Fruit fly (Drosophila melanogaster) Kc167 (cell line): Measurements from ENCODE around the gene CG1943.

ENCODE experiments used
- Myc ChIP-seq: fragments of >200 bp; optimal IDR thresholded peaks from 2 replicates; lab custom pipeline; 2017; ENCODE audit warnings: missing external identifiers
- Sin3A ChIP-seq: fragments of >200 bp; optimal IDR thresholded peaks from 2 replicates; lab custom pipeline; 2018; ENCODE audit warnings: missing external identifiers
- h ChIP-seq: fragments of >200 bp; optimal IDR thresholded peaks from 3 replicates; lab custom pipeline; 2018; ENCODE audit warnings: missing external identifiers
- insv ChIP-seq: fragments of >200 bp; optimal IDR thresholded peaks from 3 replicates; lab custom pipeline; 2018; ENCODE audit warnings: missing external identifiers
- psq ChIP-seq: fragments of >200 bp; optimal IDR thresholded peaks from 2 replicates; lab custom pipeline; 2017; ENCODE audit warnings: missing external identifiers
- ttk ChIP-seq: sonication (Bioruptor generic); optimal IDR thresholded peaks from 2 replicates; lab custom pipeline; 2017; ENCODE audit warnings: missing external identifiers

The CG1943 gene

DNA sequence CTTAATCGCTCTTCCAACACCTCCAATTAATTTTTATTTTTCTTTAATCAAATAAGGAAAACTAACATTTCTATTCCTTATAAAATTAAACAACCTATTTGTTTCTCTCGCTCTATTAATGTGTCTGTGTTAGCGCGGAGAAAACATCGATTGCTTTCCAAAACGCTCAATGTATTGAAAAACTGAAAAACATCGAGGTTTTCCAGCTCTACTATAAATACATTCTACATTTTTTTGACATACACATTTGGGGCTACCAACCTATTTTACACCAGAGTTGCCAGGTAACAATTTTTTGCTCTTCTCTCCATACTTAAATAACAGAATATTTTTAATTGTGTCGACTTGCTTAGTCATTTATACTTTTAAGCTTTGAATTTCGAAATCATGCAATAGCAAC lies 17.2 kb downstream of the CG1943 start:
- TF ChIP-seq insv (lab: Kevin White, UChicago) (no peak), Myc (lab: Kevin White, UChicago) (no peak), psq (lab: Kevin White, UChicago) (no peak), h (lab: Kevin White, UChicago) (no peak), ttk (lab: Kevin White, UChicago) (no peak)

DNA sequence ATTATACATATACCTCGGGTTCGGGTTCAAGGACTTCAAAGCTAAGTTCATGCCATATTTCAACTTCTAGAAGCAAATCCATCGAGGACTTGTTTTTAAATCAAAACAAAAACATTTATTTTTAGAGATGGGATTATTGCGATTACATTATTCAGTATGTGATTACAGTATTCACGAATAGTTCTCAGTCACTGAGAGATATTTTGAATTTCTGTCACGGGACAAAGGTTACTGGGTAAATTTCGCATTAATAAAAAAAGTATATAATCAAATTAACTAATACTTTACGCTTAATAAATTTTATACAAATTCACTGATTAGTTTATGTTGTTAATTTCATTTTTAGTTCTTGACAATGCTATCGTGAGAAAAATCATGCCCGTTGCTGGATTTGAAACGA lies 18.9 kb downstream of the CG1943 start:
- TF ChIP-seq insv (lab: Kevin White, UChicago) = no peak
- no peak for TF ChIP-seq psq (lab: Kevin White, UChicago)
- TF ChIP-seq Sin3A = no peak
- TF ChIP-seq h (lab: Kevin White, UChicago) = no peak
- no peak for TF ChIP-seq Myc (lab: Kevin White, UChicago)
- TF ChIP-seq ttk (lab: Kevin White, UChicago) = no peak

DNA sequence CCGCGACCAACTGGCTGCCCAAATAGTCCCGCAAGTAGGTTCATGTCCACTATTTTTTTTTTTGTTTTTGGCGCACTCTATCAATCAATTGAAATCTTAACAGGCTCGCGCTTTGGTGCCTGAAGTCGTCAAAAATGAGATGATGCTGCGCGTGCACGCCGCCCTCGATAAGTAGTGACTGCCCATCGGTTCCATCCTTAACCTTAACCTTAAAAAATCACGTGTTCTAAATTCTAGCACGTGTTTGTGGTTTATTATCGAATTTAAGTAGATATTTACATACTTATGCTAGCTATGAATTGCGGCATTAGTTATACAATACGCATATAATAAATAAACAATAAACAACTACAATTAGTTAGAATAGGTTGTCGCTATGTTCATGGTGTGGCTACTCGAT lies 19.7 kb downstream of the CG1943 start:
- TF ChIP-seq h (lab: Kevin White, UChicago) (no peak), ttk (lab: Kevin White, UChicago) (no peak), insv (lab: Kevin White, UChicago) (no peak), Sin3A (no peak), Myc (lab: Kevin White, UChicago) (no peak), psq (lab: Kevin White, UChicago) (no peak)

DNA sequence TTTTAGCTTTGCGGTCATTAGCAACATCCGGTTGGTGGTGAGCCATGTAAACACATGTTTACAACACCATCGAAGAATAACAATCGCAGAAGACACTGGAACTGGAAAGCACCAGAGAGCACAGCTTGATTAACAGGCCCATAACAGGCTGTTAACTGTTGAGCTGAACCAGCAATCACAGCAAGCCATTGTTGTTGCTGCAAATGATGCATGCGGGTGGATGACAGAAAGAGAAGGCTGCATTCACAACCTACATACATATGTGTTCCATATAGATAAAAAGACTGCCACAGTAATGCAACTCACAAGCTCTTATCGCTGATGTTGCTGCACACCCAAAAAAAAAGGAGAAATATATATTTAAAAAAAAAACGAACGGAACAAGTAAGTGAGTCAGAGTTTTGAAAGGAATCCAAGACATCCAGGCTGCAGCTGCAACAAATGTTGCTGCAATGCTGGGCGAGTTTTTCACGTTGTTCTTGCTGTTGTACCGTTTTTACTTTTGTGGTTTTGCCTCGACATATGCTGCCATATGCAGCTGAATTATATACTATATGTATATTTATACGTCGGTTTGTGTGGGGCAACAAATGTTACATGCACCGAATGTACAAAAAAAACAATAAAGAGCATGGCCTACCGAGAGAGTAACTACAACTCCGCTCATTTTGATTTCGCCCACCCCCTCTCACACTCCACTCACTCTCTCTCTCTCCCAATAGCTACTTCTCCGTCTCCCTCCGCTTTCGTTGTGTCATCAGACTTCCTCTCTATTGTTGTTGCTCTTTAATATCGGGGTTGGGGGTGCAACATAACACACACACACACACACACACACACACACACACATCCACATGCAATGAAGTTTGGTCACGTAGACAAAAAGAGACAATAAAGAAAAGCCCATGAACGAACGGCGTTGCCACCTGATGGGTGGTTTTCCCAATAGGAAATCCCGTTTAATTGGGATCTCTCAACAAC lies 28.5 kb downstream of the CG1943 start:
- TF ChIP-seq insv (lab: Kevin White, UChicago) (no peak), Myc (lab: Kevin White, UChicago) (no peak), Sin3A (no peak), ttk (lab: Kevin White, UChicago) (no peak), h (lab: Kevin White, UChicago) (no peak), psq (lab: Kevin White, UChicago) (no peak)

DNA sequence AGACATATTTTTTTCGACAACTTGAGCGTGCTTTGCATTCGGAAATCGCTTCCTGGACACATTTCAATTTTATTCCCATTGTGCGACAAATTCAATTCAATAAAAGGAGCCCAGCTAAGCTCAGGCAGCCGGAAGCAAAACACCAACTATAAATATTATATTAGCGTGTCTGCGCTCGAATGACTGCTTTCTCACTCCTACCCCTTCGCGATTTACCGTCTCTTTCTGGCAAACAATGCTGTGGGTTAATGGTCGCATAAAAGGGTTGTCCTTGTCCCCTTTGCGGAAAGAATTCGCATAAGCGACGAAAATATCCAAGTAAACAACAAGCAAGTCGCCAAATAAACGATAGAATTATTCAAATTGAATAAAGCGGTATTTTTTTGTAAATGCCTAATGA lies 29.6 kb downstream of the CG1943 start:
- TF ChIP-seq h (lab: Kevin White, UChicago) (no peak), ttk (lab: Kevin White, UChicago) (no peak), insv (lab: Kevin White, UChicago) (no peak), Myc (lab: Kevin White, UChicago) (no peak), psq (lab: Kevin White, UChicago) (no peak), Sin3A (no peak)

DNA sequence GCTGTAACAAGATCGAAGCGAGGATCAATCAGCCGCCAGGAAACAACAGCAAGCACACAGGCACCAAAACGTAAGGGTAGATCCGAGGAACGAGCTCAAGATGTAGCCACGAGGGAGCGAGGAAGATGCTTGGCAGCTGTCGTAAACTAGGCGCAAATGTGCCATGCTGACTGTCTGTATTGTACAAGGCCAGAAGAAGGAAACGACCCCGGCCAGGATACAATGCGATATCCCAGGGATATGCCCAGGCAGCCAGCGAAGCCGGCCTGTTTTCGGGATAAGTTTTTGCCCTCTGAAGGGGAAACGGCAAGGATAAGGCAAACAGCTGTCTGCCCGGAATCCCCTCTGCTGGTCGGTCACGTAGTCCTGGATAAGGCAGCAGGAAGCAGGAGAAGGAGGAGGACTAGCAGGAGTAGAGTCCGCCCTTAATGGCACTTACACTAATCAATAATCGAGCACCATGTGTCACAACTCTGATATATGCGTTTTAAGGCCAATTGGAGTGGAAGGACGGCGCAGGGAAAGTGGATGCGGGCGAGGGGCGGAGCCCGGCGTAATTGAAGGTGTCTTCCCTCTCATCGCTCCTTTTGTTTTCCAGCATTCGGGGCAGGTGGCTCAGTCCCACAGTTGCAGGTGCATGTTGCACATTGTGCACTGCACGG lies 31.0 kb downstream of the CG1943 start:
- TF ChIP-seq Sin3A = no peak

DNA sequence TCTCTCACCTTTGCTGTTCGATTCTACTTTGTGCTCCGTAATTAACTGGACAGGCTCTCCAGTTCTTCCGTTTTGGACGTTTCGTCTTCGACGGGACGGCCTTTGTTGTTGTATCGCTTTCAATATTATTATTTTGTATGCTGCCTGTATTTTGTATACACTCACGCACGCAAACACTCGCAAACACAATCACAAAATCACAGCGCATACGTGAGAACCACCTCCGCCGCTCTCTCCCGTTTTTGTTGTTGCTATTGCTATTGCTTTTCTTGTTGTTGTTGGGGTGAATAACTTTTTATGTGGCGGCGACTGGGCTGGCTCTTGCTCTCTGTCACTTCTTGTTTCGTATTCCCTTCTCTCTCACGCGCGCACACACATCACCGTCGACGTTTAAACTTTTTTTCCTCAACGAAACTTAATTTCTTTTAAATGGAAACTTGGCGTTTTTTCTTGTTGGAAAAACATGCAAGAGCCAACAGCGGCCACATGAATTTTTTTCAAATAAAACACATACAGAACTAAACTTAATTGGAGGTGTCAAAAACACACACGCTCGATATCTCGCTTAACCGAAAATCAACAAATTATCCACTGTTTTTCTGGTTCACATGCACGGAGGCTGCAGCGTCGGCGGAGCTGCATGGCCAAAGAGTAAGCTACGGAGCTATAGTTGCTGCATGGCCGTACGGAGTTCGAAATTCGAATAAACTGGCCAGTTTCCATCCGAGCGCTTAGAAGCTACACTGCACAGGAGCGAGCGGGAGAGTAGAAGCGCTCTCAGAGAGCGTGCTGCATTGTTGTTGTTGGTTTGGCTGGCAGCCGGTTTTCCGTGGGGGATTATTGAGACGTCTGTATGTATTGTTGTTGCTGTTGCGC lies 33.3 kb downstream of the CG1943 start:
- TF ChIP-seq Sin3A (no peak), psq (lab: Kevin White, UChicago) (no peak), insv (lab: Kevin White, UChicago) (no peak), ttk (lab: Kevin White, UChicago) (no peak), Myc (lab: Kevin White, UChicago) (no peak), h (lab: Kevin White, UChicago) (no peak)

DNA sequence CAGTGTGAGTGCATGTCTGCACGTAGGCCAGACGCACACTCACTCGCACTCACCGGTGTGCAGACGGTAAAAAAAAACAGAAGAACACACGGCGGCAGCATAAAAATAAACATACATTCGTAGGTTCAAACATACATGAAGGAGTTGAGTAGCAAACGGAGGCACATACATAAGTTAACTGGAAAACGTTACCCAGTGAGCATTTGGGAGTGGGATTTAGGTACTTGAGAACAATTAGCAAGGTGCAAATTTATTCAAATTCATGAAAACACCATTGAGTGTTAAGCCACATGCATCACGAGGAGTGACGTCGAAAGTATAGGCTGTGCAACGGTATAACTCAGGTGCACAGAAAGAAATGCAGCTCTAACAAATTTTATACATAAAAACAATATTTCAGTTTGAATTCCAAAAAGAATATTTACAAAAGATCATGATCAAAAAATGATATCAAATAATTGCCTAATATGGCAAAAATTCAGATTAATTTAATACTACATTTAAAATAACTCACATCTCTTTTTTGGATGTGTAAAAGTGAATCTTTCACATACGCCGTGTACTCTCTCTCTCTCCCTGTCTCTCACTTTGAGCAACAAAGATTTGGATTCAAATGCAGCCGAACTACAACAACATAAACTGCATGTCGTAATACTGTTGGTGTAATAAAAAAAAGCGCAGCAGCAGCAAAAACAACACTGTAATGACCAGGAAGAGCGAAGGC lies 34.1 kb downstream of the CG1943 start:
- TF ChIP-seq ttk (lab: Kevin White, UChicago) (no peak), psq (lab: Kevin White, UChicago) (no peak), Sin3A (no peak), h (lab: Kevin White, UChicago) (no peak), Myc (lab: Kevin White, UChicago) (no peak), insv (lab: Kevin White, UChicago) (no peak)

DNA sequence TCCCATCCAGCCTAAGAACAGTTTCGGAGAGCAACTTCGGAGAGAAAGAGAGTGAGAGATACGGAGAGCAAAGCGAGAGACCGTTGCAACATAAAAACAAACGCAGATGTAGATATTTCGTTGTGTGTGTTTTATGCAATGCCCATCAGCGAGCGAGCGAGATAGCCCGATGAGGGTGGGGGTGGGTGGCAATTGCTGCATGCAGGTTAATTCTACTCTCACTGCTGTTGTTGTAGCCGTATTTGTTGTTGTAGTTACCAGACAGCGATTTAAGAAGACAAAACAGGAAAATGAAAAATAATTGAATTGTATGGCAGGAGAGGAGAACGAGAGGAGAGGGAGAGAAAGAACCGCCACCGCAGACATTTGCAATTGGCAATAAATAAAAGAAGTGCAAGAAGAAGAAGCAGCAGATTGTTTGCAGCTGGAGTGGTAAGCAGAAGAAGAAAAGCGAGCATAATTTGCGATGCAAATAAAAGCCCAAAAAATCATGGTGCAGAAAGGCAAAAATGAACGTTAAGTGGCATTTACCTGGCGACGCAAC lies 35.2 kb downstream of the CG1943 start:
- TF ChIP-seq Sin3A = no peak
- no peak for TF ChIP-seq insv (lab: Kevin White, UChicago)
- no peak for TF ChIP-seq Myc (lab: Kevin White, UChicago)
- no peak for TF ChIP-seq ttk (lab: Kevin White, UChicago)
- no peak for TF ChIP-seq psq (lab: Kevin White, UChicago)
- no peak for TF ChIP-seq h (lab: Kevin White, UChicago)

DNA sequence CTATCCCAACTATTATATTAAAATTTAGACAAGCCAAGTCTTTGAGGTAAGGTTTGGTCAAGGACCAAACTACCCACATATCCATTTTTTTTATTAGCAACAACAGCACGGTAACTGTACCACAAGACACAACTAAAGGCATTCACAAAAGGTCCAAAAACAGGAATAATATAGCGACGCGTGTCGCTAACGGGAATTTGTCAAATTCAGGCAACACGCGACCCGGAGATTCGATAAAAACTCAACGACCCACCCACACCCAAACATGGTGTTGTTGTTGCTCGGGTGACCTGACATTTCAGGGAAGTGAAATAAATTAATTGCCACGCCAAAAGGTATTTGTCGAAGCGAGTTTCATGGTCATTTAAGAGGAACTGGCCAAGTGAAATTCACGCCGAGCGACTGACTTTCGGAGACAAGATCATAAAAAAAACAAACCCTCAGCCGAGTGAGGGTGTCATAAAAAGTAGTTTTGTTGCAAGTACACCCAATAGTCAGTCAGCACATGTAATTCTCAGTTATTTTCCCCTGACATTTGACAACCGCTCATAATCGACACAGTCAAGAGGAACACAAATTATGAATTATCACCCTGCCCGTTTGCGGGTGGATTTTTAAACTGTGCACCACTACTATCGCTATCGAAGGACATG lies 36.7 kb downstream of the CG1943 start:
- TF ChIP-seq Sin3A (no peak), insv (lab: Kevin White, UChicago) (no peak), h (lab: Kevin White, UChicago) (no peak), psq (lab: Kevin White, UChicago) (no peak), ttk (lab: Kevin White, UChicago) (no peak), Myc (lab: Kevin White, UChicago) (no peak)
